Worm (Caenorhabditis elegans): Measurements from ENCODE around the gene ostf-4.

DNA sequence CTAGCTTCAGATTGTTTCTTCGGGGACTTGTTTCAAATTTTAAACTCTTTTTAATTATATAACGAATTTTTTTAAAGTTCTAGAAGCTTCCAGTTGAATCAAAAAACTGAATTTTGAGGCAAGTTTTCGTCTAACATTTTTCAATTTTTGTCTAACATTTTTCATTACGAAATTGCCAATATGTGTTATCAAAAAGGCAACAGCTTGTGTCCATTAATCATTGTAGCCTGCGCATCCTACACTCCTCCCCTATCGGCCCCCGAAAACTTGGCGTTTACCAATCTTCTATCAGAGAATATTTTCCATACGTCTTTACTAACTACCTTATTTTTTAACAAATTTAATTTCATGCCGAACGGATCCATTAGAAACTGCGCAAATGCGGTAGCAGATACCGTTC, 18.3 kb downstream of the ostf-4 start, which contains the start of gene vglu-3:
- no peak for TF ChIP-seq him-1 (tag; optimal IDR thresholded peaks at IDR 0.05)
- TF ChIP-seq dao-5 (tag; optimal IDR thresholded peaks at IDR 0.05): no peak
- TF ChIP-seq W03F9.2 (tag; optimal IDR thresholded peaks at IDR 0.05): no peak
